Worm (Caenorhabditis elegans): ENCODE data around the gene cpar-1.

The cpar-1 gene

DNA sequence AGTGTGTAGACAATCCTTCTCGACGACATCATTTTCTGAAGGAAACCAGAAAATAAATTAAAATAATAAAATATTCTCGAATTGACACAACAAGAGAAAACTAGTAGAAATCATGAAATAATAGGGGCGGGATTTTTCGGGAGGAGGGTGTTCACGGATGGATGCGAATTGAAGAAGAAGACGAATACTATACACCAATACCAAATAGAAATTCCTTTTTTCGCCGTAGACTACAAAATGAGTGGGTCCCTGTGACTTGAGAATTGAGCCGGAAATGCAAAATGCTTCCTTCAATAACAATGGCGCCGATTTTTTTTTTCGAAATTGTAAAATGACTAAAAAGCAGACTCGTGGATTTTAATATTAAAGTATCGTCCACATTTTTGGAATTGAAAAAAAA lies 32.8 kb upstream of the cpar-1 start, which contains the start of gene nlp-48:
Gene nlp-48 (minus strand): TSS at position 101 of the 400 bp plus-strand sequence.
- TF ChIP-seq nhr-129 (tag; optimal IDR thresholded peaks at IDR 0.05), result no peak
- no peak for TF ChIP-seq F13H6.1 (tag; optimal IDR thresholded peaks at IDR 0.05)
- TF ChIP-seq alr-1 (tag; optimal IDR thresholded peaks at IDR 0.05), result no peak
- no peak for TF ChIP-seq C34F6.9 (tag; optimal IDR thresholded peaks at IDR 0.05)
- no peak for TF ChIP-seq unc-62 (GFP tag; optimal IDR thresholded peaks at IDR 0.05)
- TF ChIP-seq nhr-23 (tag; optimal IDR thresholded peaks at IDR 0.05), result no peak
- TF ChIP-seq ceh-16 (tag; optimal IDR thresholded peaks at IDR 0.05), result no peak
- TF ChIP-seq ztf-1 (GFP tag; conservative IDR thresholded peaks at IDR 0.05), result no peak
- TF ChIP-seq ama-1 (optimal IDR thresholded peaks at IDR 0.05), result no peak
- TF ChIP-seq peb-1 (tag; optimal IDR thresholded peaks at IDR 0.05), result no peak
- TF ChIP-seq ztf-11 (tag; optimal IDR thresholded peaks at IDR 0.05), result no peak
- no peak for TF ChIP-seq mab-5 (tag; optimal IDR thresholded peaks at IDR 0.05)
- TF ChIP-seq sem-4 (tag; optimal IDR thresholded peaks at IDR 0.05), result no peak
- TF ChIP-seq unc-55 (GFP tag; optimal IDR thresholded peaks at IDR 0.05), result no peak
- TF ChIP-seq nhr-12 (tag; optimal IDR thresholded peaks at IDR 0.05), result no peak
- TF ChIP-seq nhr-25 (tag; optimal IDR thresholded peaks at IDR 0.05), result no peak

DNA sequence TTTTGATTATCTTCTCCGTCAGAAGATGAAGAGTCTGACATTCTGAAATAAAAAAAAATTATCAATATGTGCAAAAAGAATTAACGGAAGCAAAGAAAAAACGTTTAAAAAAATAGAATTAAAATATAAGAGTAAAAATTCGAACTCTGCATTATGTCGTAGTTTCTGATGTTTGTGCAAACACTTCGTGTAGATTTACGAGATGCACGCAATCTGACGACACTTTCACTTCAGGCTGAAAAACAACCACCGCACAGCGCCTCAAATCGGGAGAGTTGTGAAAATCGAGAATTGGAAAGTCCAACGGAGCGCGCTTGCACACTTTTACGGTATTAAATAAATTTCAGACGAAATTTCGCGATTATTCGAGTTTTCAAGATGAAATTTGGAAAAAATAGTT lies 27.3 kb upstream of the cpar-1 start, which contains the start of gene T26G10.1:
Gene T26G10.1 (minus strand): TSS at position 42 of the 400 bp plus-strand sequence.
- TF ChIP-seq aly-2 (tag; optimal IDR thresholded peaks at IDR 0.05) (no peak), ztf-4 (tag; optimal IDR thresholded peaks at IDR 0.05) (no peak), dmd-4 (tag; optimal IDR thresholded peaks at IDR 0.05) (no peak), lin-39 (tag; optimal IDR thresholded peaks at IDR 0.05) (no peak), F13H6.1 (tag; optimal IDR thresholded peaks at IDR 0.05) (peak; percentile 68), nhr-6 (tag; optimal IDR thresholded peaks at IDR 0.05) (no peak), zag-1 (tag; optimal IDR thresholded peaks at IDR 0.05) (no peak), elt-3 (tag; optimal IDR thresholded peaks at IDR 0.05) (no peak), mdl-1 (tag; optimal IDR thresholded peaks at IDR 0.05) (no peak), lsy-2 (tag; optimal IDR thresholded peaks at IDR 0.05) (peak; percentile 75 to 91), unc-62 (GFP tag; optimal IDR thresholded peaks at IDR 0.05) (no peak), R02D3.7 (tag; optimal IDR thresholded peaks at IDR 0.05) (peak; percentile 92), nhr-11 (tag; optimal IDR thresholded peaks at IDR 0.05) (no peak), egl-27 (tag; optimal IDR thresholded peaks at IDR 0.05) (peak; percentile 50), nhr-77 (tag; optimal IDR thresholded peaks at IDR 0.05) (no peak), ceh-82 (tag; optimal IDR thresholded peaks at IDR 0.05) (no peak), skn-1 (tag; optimal IDR thresholded peaks at IDR 0.05) (no peak), unc-55 (GFP tag; optimal IDR thresholded peaks at IDR 0.05) (peak; percentile 83), crh-2 (tag; optimal IDR thresholded peaks at IDR 0.05) (peak; percentile 76), ztf-1 (GFP tag; conservative IDR thresholded peaks at IDR 0.05) (no peak), ZK546.5 (tag; optimal IDR thresholded peaks at IDR 0.05) (peak; percentile 3), nhr-25 (tag; optimal IDR thresholded peaks at IDR 0.05) (peak; percentile 72), nhr-237 (tag; optimal IDR thresholded peaks at IDR 0.05) (no peak), lin-13 (GFP tag; optimal IDR thresholded peaks at IDR 0.05) (peak; percentile 68), snpc-4 (tag; optimal IDR thresholded peaks at IDR 0.05) (peak; percentile 60), nhr-23 (tag; optimal IDR thresholded peaks at IDR 0.05) (no peak), gmeb-1 (tag; optimal IDR thresholded peaks at IDR 0.05) (peak; percentile 81), nhr-129 (tag; optimal IDR thresholded peaks at IDR 0.05) (peak; percentile 21), C34F6.9 (tag; optimal IDR thresholded peaks at IDR 0.05) (peak; percentile 36), sma-9 (GFP tag; optimal IDR thresholded peaks at IDR 0.05) (peak; percentile 56), sma-9 (tag; optimal IDR thresholded peaks at IDR 0.05) (no peak), lin-11 (tag; optimal IDR thresholded peaks at IDR 0.05) (no peak), nhr-21 (tag; optimal IDR thresholded peaks at IDR 0.05) (peak; percentile 54), ama-1 (optimal IDR thresholded peaks at IDR 0.05) (no peak), blmp-1 (tag; optimal IDR thresholded peaks at IDR 0.05; ENCODE audit: insufficient read depth) (peak; percentile 83), nhr-10 (tag; optimal IDR thresholded peaks at IDR 0.05) (no peak), nhr-12 (tag; optimal IDR thresholded peaks at IDR 0.05) (no peak), peb-1 (tag; optimal IDR thresholded peaks at IDR 0.05) (no peak), ztf-11 (tag; optimal IDR thresholded peaks at IDR 0.05) (no peak), sem-4 (tag; optimal IDR thresholded peaks at IDR 0.05) (peak; percentile 28), alr-1 (tag; optimal IDR thresholded peaks at IDR 0.05) (no peak), mbf-1 (tag; optimal IDR thresholded peaks at IDR 0.05) (no peak), mab-5 (tag; optimal IDR thresholded peaks at IDR 0.05) (peak; percentile 65), elt-1 (tag; optimal IDR thresholded peaks at IDR 0.05) (no peak), fos-1 (tag; optimal IDR thresholded peaks at IDR 0.05) (no peak), ceh-16 (tag; optimal IDR thresholded peaks at IDR 0.05) (no peak), Y55F3AM.14 (GFP tag; optimal IDR thresholded peaks at IDR 0.05) (no peak), unc-39 (tag; optimal IDR thresholded peaks at IDR 0.05) (no peak), sma-3 (GFP tag; optimal IDR thresholded peaks at IDR 0.05) (peak; percentile 67)

Data from whole organism, L2 larva.